Worm (Caenorhabditis elegans): ENCODE measurements around the gene K10D2.5.

Gene K10D2.5

ce11 chrIII:5214162-5214561, 41.6 kb downstream of the K10D2.5 start:
- TF ChIP-seq gmeb-1 (tag; optimal IDR thresholded peaks at IDR 0.05) = no peak
- TF ChIP-seq sma-9 (GFP tag; optimal IDR thresholded peaks at IDR 0.05) = no peak
- TF ChIP-seq sma-9 (tag; optimal IDR thresholded peaks at IDR 0.05) = no peak

- TF ChIP-seq egl-27 (tag; optimal IDR thresholded peaks at IDR 0.05) (no peak), nhr-25 (tag; optimal IDR thresholded peaks at IDR 0.05) (no peak), sma-3 (GFP tag; optimal IDR thresholded peaks at IDR 0.05) (no peak), dmd-4 (tag; optimal IDR thresholded peaks at IDR 0.05) (no peak), crh-2 (tag; optimal IDR thresholded peaks at IDR 0.05) (no peak), ZK546.5 (tag; optimal IDR thresholded peaks at IDR 0.05) (no peak)
Measured at ce11 chrIII:5215375-5215774, 42.9 kb downstream of the K10D2.5 start, which contains the start of gene ZC155.4. TSS of gene ZC155.4 (minus strand) at chrIII:5215475.

ce11 chrIII:5217511-5217910, 45.0 kb downstream of the K10D2.5 start, which contains the start of gene cutl-19:
TSS of gene cutl-19 (minus strand) at chrIII:5217611.
- TF ChIP-seq fos-1 (tag; optimal IDR thresholded peaks at IDR 0.05) (no peak), alr-1 (tag; optimal IDR thresholded peaks at IDR 0.05) (no peak), ZK546.5 (tag; optimal IDR thresholded peaks at IDR 0.05) (no peak), aly-2 (tag; optimal IDR thresholded peaks at IDR 0.05) (no peak), ama-1 (optimal IDR thresholded peaks at IDR 0.05) (no peak), F13H6.1 (tag; optimal IDR thresholded peaks at IDR 0.05) (no peak), lin-11 (tag; optimal IDR thresholded peaks at IDR 0.05) (no peak), R02D3.7 (tag; optimal IDR thresholded peaks at IDR 0.05) (no peak), elt-1 (tag; optimal IDR thresholded peaks at IDR 0.05) (no peak), dmd-4 (tag; optimal IDR thresholded peaks at IDR 0.05) (no peak)

ce11 chrIII:5218687-5219086, 46.2 kb downstream of the K10D2.5 start, which contains the start of gene ZC155.2:
TSS of gene ZC155.2 (plus strand) at chrIII:5218987.
- peak; percentile 23 for TF ChIP-seq mab-5 (tag; optimal IDR thresholded peaks at IDR 0.05)
- no peak for TF ChIP-seq unc-39 (tag; optimal IDR thresholded peaks at IDR 0.05)

ce11 chrIII:5221820-5222219, 49.3 kb downstream of the K10D2.5 start:
- TF ChIP-seq skn-1 (tag; optimal IDR thresholded peaks at IDR 0.05) (no peak), nhr-129 (tag; optimal IDR thresholded peaks at IDR 0.05) (no peak), nhr-23 (tag; optimal IDR thresholded peaks at IDR 0.05) (no peak), ceh-82 (tag; optimal IDR thresholded peaks at IDR 0.05) (no peak), zag-1 (tag; optimal IDR thresholded peaks at IDR 0.05) (no peak), nhr-6 (tag; optimal IDR thresholded peaks at IDR 0.05) (no peak), aly-2 (tag; optimal IDR thresholded peaks at IDR 0.05) (no peak), peb-1 (tag; optimal IDR thresholded peaks at IDR 0.05) (no peak)

ce11 chrIII:5222777-5223176, 50.3 kb downstream of the K10D2.5 start:
- TF ChIP-seq F13H6.1 (tag; optimal IDR thresholded peaks at IDR 0.05) (peak; percentile 60), aly-2 (tag; optimal IDR thresholded peaks at IDR 0.05) (no peak), nhr-129 (tag; optimal IDR thresholded peaks at IDR 0.05) (peak; percentile 62)
